Fruit fly (Drosophila melanogaster) whole organism, adult: ENCODE data around the gene Spn.

Experiments used
- CG11617 ChIP-seq: fragments of 200-800 bp; sonication (Bioruptor generic); optimal IDR thresholded peaks from 2 replicates; lab custom pipeline; 2017; ENCODE audit warnings: mild to moderate bottlenecking, missing biosample characterization, missing genetic modification reagents, missing genetic modification characterization
- CG12768 ChIP-seq: fragments of 200-800 bp; sonication (Bioruptor generic); optimal IDR thresholded peaks from 2 replicates; lab custom pipeline; 2017; ENCODE audit warnings: missing biosample characterization, missing genetic modification characterization, mild to moderate bottlenecking, moderate library complexity, missing genetic modification reagents
- CG14711 ChIP-seq: fragments of 200-800 bp; sonication (Bioruptor generic); optimal IDR thresholded peaks from 2 replicates; lab custom pipeline; 2018; ENCODE audit warnings: missing biosample characterization, mild to moderate bottlenecking, missing genetic modification characterization, moderate library complexity
- CG1620 ChIP-seq: fragments of 200-800 bp; sonication (Bioruptor generic); optimal IDR thresholded peaks from 2 replicates; lab custom pipeline; 2016; ENCODE audit warnings: missing biosample characterization, missing genetic modification characterization
- CG33017 ChIP-seq: fragments of 200-800 bp; sonication (Bioruptor generic); optimal IDR thresholded peaks from 2 replicates; lab custom pipeline; 2018; ENCODE audit warnings: missing biosample characterization, mild to moderate bottlenecking, missing genetic modification characterization, moderate library complexity
- CG5204 ChIP-seq: fragments of 200-800 bp; sonication (Bioruptor generic); optimal IDR thresholded peaks from 2 replicates; lab custom pipeline; 2016; ENCODE audit warnings: missing biosample characterization, missing genetic modification characterization
- CG7045 ChIP-seq: fragments of 200-800 bp; sonication (Bioruptor generic); optimal IDR thresholded peaks from 2 replicates; lab custom pipeline; 2017; ENCODE audit warnings: missing biosample characterization, mild to moderate bottlenecking, missing genetic modification characterization
- CG7101 ChIP-seq: fragments of 200-800 bp; sonication (Bioruptor generic); optimal IDR thresholded peaks from 2 replicates; lab custom pipeline; 2018; ENCODE audit warnings: missing biosample characterization, mild to moderate bottlenecking, missing genetic modification characterization, moderate library complexity
- Clk ChIP-seq: fragments of 200-800 bp; sonication (Bioruptor generic); optimal IDR thresholded peaks from 2 replicates; lab custom pipeline; 2017; ENCODE audit warnings: missing biosample characterization, missing genetic modification characterization
- Crg-1 ChIP-seq: fragments of 200-800 bp; sonication (Bioruptor generic); optimal IDR thresholded peaks from 2 replicates; lab custom pipeline; 2016; ENCODE audit warnings: missing biosample characterization, missing genetic modification characterization
- Hr96 ChIP-seq: fragments of 200-800 bp; sonication (Bioruptor generic); optimal IDR thresholded peaks from 2 replicates; lab custom pipeline; 2016; ENCODE audit warnings: missing biosample characterization, missing genetic modification characterization
- Mnt ChIP-seq: fragments of 200-800 bp; sonication (Bioruptor generic); optimal IDR thresholded peaks from 2 replicates; lab custom pipeline; 2016; ENCODE audit warnings: missing biosample characterization, mild to moderate bottlenecking, missing genetic modification characterization
- bab1 ChIP-seq: fragments of 200-800 bp; sonication (Bioruptor generic); optimal IDR thresholded peaks from 3 replicates; lab custom pipeline; 2019; ENCODE audit warnings: missing biosample characterization, mild to moderate bottlenecking, missing genetic modification characterization, moderate library complexity
- cic ChIP-seq: fragments of 200-800 bp; sonication (Bioruptor generic); optimal IDR thresholded peaks from 2 replicates; lab custom pipeline; 2017; ENCODE audit warnings: missing biosample characterization, mild to moderate bottlenecking, missing genetic modification characterization, moderate library complexity
- cnc ChIP-seq, 2 experiments: fragments of >200 bp; optimal IDR thresholded peaks; 2 replicates each; lab custom pipeline; 2017
- kay ChIP-seq: fragments of 200-800 bp; sonication (Bioruptor generic); peaks from one replicate; lab custom pipeline; 2016; ENCODE audit warnings: missing biosample characterization, missing genetic modification characterization, borderline replicate concordance
- ovo ChIP-seq: fragments of 200-800 bp; sonication (Bioruptor generic); optimal IDR thresholded peaks from 2 replicates; lab custom pipeline; 2016; ENCODE audit warnings: missing biosample characterization, missing genetic modification characterization
- pad ChIP-seq: fragments of 200-800 bp; sonication (Bioruptor generic); optimal IDR thresholded peaks from 3 replicates; lab custom pipeline; 2017; ENCODE audit warnings: missing biosample characterization, missing genetic modification characterization, mild to moderate bottlenecking, moderate library complexity, missing genetic modification reagents
- tj ChIP-seq: fragments of 200-800 bp; sonication (Bioruptor generic); optimal IDR thresholded peaks from 3 replicates; lab custom pipeline; 2017; ENCODE audit warnings: missing biosample characterization, mild to moderate bottlenecking, missing genetic modification characterization, moderate library complexity
- toe ChIP-seq: fragments of 200-800 bp; sonication (Bioruptor generic); optimal IDR thresholded peaks from 2 replicates; lab custom pipeline; 2016; ENCODE audit warnings: missing biosample characterization, missing genetic modification characterization

Gene Spn

DNA sequence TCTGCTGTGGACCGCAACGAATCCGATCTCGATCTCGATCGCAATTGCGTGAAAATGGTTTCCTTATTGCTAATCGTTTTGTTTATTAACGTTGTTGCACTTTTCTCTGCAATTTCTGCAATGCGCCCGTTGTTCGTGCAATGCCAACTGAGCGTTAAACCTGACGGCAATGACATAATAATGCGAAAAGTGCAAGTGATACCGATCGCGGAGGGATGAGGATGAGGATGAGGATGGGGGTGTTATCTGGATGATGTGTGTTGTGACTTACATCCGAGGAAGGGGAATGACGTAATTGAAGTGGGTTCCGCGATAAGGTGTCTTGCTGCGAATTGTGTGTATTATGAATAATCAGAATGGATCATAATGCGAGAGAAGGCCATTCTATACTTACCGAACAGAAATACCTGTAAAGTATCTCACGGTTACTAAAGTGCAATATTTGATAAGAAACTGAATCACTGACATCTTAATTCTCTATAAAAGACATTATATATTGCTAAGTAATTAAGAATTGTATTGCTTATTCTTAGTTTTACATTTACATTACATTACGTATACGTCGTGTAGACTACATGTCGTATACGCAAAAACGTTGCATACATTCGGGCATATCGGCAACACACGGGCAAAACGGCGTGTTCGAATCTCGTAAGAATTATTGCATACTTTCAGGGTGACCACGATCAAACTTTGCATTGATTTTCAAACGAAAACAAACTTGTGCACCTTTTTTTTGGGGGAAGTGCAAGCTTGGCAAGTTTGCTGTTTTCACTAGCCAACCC, 68.6 kb downstream of the Spn start:
- TF ChIP-seq bab1 (GFP tag; lab: Kevin White, UChicago) (peak; percentile 47), tj (GFP tag; lab: Kevin White, UChicago) (no peak)

DNA sequence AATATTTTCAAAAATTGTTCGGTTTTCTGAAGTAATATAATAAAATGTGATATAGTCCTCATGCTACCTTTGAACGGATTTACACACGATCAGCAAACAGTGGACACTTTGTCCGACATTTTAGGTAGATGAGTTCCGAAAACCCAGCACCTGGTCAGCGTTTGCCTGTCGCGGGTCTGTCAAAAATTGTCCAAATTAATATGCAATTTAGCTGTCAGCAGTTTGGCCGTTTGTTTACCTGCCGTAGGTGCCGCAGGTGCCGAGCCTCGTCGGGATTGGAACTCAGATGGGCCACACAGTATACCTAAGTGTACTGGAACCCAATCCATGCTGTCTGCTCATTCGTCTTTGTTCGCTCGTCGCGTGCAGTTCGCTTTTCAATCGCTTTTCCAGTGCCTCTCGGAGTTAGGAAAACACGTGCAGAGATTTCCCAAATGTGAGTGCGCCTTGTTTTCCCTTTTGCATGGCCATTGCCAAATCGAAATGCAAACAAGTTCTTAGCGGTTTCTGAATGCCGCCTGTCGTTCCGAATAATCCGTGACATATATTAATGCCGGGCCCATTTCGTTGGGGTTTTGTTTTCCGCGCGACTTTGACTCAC, 71.1 kb downstream of the Spn start:
- TF ChIP-seq CG7045 (no peak), tj (GFP tag; lab: Kevin White, UChicago) (peak; percentile 81)

DNA sequence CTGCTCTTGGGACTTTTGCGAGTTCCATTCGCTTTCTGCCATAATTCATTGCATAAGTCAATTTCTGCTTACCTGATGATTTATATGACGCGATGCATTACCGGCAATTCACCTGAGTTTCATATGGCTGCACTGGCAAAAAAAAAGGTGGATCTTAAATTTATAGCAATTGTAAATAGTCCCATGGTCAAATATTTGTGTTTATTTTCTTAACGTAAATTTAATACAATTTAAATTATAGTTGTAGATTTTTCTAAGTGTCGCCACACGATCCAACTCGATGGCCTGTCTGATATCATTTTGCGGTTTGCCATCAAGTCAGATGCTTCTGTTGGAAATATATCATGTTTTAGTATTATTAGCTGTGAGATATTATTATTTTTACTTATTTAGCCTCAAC, 72.6 kb downstream of the Spn start:
- TF ChIP-seq ovo (GFP tag; lab: Kevin White, UChicago) (no peak), Clk (no peak), CG7045 (no peak), CG5204 (no peak), cic (GFP tag; lab: Kevin White, UChicago) (no peak), cnc (optimal IDR thresholded peaks at IDR 0.05; lab: Kevin White, UChicago) (no peak), CG1620 (GFP tag; lab: Kevin White, UChicago) (no peak), tj (GFP tag; lab: Kevin White, UChicago) (peak; percentile 98), CG14711 (tag; lab: Kevin White, UChicago) (peak; percentile 57), CG7101 (tag; lab: Kevin White, UChicago) (peak; percentile 45), bab1 (GFP tag; lab: Kevin White, UChicago) (peak; percentile 61), toe (GFP tag; lab: Kevin White, UChicago) (no peak), CG11617 (GFP tag; lab: Kevin White, UChicago) (no peak)

DNA sequence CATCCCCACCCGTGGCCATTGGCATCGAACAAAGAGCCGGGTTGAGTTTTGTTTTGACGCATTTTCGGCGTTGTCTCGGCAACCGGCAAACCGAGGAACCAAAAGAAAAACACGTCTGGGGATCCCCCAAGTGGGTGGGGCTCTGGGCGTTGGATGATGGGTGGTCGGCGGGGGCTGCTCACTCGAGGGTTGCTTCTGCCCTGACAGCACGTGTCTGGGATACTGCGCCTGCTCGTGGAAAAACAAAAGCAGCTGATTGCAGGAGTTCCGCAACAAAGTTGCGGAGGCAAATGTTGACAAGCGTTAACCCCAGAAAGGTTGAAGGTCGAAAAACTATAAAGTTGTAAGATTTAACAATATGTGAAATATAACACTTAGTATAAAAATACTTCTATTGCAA, 73.6 kb downstream of the Spn start:
- TF ChIP-seq kay (GFP tag; lab: Kevin White, UChicago) (peak; percentile 23), Clk (no peak)

DNA sequence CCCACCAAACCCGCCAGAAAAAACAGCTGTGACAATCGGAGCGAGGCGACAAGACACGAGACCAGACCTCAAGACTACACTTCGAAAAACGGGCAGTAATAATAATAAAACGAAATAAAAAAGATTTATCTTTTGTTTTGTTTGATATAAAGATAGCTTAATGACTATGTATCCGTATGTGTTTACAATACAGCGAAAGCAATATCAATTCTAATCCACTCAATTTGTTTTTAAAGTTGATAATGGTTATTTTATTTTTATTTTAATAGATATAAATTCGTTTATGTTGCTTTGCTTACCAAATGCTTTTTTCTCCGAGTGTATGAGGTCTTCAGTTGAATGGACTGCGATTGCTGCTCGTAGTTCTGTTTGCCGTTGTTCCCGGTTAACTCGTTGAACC, 74.8 kb downstream of the Spn start:
- peak; percentile 51 for TF ChIP-seq CG14711 (tag; lab: Kevin White, UChicago)
- no peak for TF ChIP-seq bab1 (GFP tag; lab: Kevin White, UChicago)
- TF ChIP-seq toe (GFP tag; lab: Kevin White, UChicago) = peak; percentile 14
- no peak for TF ChIP-seq cic (GFP tag; lab: Kevin White, UChicago)
- TF ChIP-seq Clk = no peak
- no peak for TF ChIP-seq Mnt (GFP tag; lab: Kevin White, UChicago)
- peak; percentile 2 for TF ChIP-seq CG7101 (tag; lab: Kevin White, UChicago)

DNA sequence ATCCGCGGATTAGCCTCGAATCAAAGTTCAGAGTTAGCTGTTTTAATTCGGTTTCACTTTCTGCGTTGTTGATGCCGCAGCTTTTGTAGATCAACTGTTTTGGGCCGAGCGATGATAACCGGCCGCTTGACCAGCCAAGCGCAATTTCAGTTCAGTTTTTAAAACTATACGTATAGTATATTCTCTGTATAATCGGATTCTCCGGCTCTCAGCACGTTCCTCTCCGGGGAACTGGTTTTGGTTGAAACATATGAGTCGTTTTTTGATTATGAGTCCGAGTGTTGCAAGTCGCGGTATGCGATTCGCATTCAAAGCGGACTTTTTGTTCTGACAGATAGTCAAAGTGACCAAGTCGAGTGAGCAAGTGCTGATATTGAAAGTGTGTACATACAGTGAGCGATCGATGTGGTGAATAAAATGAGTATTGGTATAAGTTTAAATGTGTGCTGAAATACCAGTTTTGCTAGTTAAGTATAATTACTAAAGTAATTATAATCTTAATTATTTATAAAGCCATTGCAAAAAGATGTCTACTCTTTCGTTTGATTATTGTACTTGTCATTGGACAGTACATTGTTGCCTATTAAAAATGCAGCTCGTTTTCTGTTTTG, 75.6 kb downstream of the Spn start, which contains the start of gene Cyp4d20:
Gene Cyp4d20 (minus strand): TSS at position 100 of the 611 bp plus-strand sequence.
- peak; percentile 14 for TF ChIP-seq pad (GFP tag; lab: Kevin White, UChicago)
- no peak for TF ChIP-seq CG11617 (GFP tag; lab: Kevin White, UChicago)
- peak; percentile 66 for TF ChIP-seq CG14711 (tag; lab: Kevin White, UChicago)
- peak; percentile 9 for TF ChIP-seq CG7045
- peak; percentile 36 for TF ChIP-seq CG7101 (tag; lab: Kevin White, UChicago)
- TF ChIP-seq Clk = no peak
- TF ChIP-seq Mnt (GFP tag; lab: Kevin White, UChicago) = no peak
- TF ChIP-seq CG12768 = peak; percentile 34
- peak; percentile 78 for TF ChIP-seq kay (GFP tag; lab: Kevin White, UChicago)
- TF ChIP-seq CG33017 (tag; lab: Kevin White, UChicago) = peak; percentile 29

DNA sequence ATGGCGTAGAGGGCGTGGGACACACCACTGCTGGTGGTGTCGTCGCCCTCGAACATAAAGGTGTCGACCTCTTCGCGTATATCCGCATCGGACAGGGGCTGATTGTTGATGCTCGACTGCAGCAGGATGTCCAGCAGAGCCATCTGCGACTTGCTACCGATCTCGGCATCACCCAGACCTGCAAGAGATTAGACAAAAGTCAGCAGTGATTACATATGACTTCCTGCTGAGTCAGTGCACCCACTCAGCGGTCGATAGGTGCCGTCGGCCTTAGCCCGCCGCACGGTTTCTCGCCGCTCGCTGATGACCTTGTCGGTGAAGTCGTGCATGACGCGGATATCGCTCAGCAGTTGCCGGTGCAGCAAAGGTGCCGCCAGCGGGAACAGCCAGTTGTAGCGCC, 77.2 kb downstream of the Spn start:
- no peak for TF ChIP-seq kay (GFP tag; lab: Kevin White, UChicago)
- TF ChIP-seq tj (GFP tag; lab: Kevin White, UChicago) = no peak
- TF ChIP-seq Clk = no peak
- no peak for TF ChIP-seq cnc (optimal IDR thresholded peaks at IDR 0.05; lab: Kevin White, UChicago)
- no peak for TF ChIP-seq CG1620 (GFP tag; lab: Kevin White, UChicago)
- TF ChIP-seq Mnt (GFP tag; lab: Kevin White, UChicago) = no peak
- TF ChIP-seq CG33017 (tag; lab: Kevin White, UChicago) = no peak
- no peak for TF ChIP-seq Crg-1 (GFP tag; lab: Kevin White, UChicago)
- no peak for TF ChIP-seq bab1 (GFP tag; lab: Kevin White, UChicago)
- TF ChIP-seq CG5204 = no peak
- TF ChIP-seq Hr96 (GFP tag; lab: Kevin White, UChicago) = no peak
- no peak for TF ChIP-seq toe (GFP tag; lab: Kevin White, UChicago)
- TF ChIP-seq ovo (GFP tag; lab: Kevin White, UChicago) = no peak
- TF ChIP-seq pad (GFP tag; lab: Kevin White, UChicago) = no peak
